Worm (Caenorhabditis elegans): ENCODE measurements around the gene nrf-5.

DNA sequence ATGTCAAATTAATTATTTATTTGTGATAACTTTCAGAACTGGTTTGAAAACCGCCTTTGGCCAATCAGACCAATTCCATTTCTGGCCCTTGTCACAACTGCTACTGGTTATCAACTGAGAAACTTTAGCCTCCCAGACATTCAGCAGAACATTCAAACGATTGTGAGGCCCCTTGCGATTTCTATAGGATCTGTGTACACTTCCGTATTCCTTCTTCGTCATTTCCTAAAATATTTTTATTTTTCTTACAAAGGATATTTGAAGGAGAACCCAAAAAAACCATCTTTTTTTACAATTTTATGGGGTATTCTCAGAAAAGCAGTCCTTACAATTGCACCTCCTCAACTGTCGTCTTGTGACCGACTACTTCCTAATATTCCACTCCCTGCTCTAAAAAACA lies 45.3 kb downstream of the nrf-5 start:
- TF ChIP-seq ZK546.5 (tag; optimal IDR thresholded peaks at IDR 0.05) = no peak
- no peak for TF ChIP-seq nhr-6 (tag; optimal IDR thresholded peaks at IDR 0.05)
- TF ChIP-seq skn-1 (tag; optimal IDR thresholded peaks at IDR 0.05) = no peak
- no peak for TF ChIP-seq nhr-28 (tag; optimal IDR thresholded peaks at IDR 0.05)
- no peak for TF ChIP-seq unc-130 (GFP tag; optimal IDR thresholded peaks at IDR 0.05)
- no peak for TF ChIP-seq snpc-4 (tag; optimal IDR thresholded peaks at IDR 0.05)
- peak in 1 of 2 experiments; percentile 94 for TF ChIP-seq unc-62 (GFP tag; optimal IDR thresholded peaks at IDR 0.05 in 1 of 2)
- no peak for TF ChIP-seq unc-62 (tag; optimal IDR thresholded peaks at IDR 0.05)
- TF ChIP-seq nhr-10 (tag; optimal IDR thresholded peaks at IDR 0.05) = no peak
- no peak for TF ChIP-seq nhr-237 (tag; optimal IDR thresholded peaks at IDR 0.05)
- no peak for TF ChIP-seq ama-1 (optimal IDR thresholded peaks at IDR 0.05)
- no peak for TF ChIP-seq nhr-77 (tag; optimal IDR thresholded peaks at IDR 0.05)
- no peak for TF ChIP-seq spr-3 (GFP tag; optimal IDR thresholded peaks at IDR 0.05)
- no peak for TF ChIP-seq ztf-11 (tag; optimal IDR thresholded peaks at IDR 0.05)
- TF ChIP-seq unc-39 (tag; optimal IDR thresholded peaks at IDR 0.05) = no peak

All from whole organism, L4 larva.